Fruit fly (Drosophila melanogaster): Measurements from ENCODE around the gene Cht6.
A peak's percentile ranks its signal among the peaks of the same experiment; 100 is the strongest.

Gene Cht6

DNA sequence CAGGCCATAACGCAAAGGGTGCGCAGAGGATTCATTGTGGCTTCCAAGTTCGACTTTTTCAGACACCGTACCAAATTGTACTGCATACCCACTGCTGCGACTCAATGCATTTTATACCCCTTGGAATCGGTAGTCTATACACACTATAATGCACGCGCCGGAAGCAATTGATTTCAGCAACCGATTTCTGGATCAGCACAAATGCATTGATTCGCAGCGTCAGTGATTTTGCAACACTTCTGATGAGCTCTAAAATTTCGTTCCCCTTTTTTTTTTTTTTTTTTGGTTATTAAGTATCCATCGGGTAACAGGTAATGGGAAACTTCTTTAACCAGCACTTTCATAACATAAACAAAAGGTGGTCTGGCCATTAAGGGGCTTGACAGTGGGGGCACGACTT lies 35.9 kb downstream of the Cht6 start, which contains the start of gene Yp2:
Gene Yp2, minus strand, starts transcription at position 88 of the 400 bp plus-strand sequence.
- TF ChIP-seq fd85E (GFP tag; optimal IDR thresholded peaks at IDR 0.05) (no peak), CG34406 (GFP tag; optimal IDR thresholded peaks at IDR 0.05) (no peak), eg (GFP tag; IDR thresholded peaks at IDR 0.05) (no peak), CG11762 (GFP tag; optimal IDR thresholded peaks at IDR 0.05; ENCODE audit: insufficient read depth) (no peak), Eip78C (GFP tag) (no peak), CG6808 (GFP tag; optimal IDR thresholded peaks at IDR 0.05) (no peak), Gug (GFP tag; IDR thresholded peaks at IDR 0.05) (no peak), CG10631 (GFP tag; optimal IDR thresholded peaks at IDR 0.05) (no peak), CG11902 (GFP tag; optimal IDR thresholded peaks at IDR 0.05) (no peak), CG8632 (GFP tag; optimal IDR thresholded peaks at IDR 0.05) (no peak)

DNA sequence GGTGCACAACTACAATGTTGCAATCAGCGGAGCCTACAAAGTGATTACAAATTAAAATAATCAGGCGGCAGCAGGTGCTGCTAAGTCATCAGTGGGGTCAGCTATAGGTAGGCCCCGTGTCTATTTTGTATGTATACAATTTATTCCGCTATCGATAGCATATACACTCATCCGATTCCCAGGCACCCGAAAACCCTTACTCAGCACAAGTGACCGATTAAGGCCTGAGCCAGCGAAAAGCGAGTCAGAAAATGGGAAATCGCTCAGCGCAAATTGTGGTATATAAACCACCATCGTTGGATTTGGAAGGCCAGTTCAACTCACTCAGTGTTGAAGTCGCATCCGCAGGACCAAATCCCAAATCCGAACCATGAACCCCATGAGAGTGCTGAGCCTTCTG lies 36.9 kb downstream of the Cht6 start, which contains the start of gene Yp1:
Gene Yp1, plus strand, starts transcription at position 265 of the 400 bp plus-strand sequence.
- TF ChIP-seq Gug (GFP tag; IDR thresholded peaks at IDR 0.05) (no peak), Sox14 (GFP tag; optimal IDR thresholded peaks at IDR 0.05) (no peak), CG6808 (GFP tag; optimal IDR thresholded peaks at IDR 0.05) (no peak), vri (GFP tag; optimal IDR thresholded peaks at IDR 0.05) (no peak), Hr38 (GFP tag; optimal IDR thresholded peaks at IDR 0.05) (no peak), achi (GFP tag; optimal IDR thresholded peaks at IDR 0.05) (no peak), CG8119 (GFP tag; IDR thresholded peaks at IDR 0.05) (no peak), fd59A (GFP tag; optimal IDR thresholded peaks at IDR 0.05) (no peak)

DNA sequence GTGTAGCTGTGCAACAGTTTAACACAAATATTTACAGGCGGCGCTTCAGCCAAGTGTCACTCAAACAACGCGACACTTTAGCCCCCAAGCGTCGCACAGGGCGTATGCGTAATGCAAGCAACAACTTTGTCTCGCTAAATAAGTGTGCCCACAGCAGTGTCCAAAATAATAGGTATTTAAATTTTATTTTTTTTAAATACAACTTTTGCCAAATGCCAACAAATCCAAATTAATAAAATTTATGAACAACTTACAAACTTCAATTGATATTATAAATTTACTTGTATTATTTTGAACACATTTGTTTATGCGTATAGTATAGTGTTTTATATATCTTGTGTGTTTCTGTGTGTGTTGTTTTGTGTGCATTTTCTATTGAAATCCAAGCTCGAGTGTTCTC lies 41.3 kb downstream of the Cht6 start:
- TF ChIP-seq Ets21C (GFP tag; optimal IDR thresholded peaks at IDR 0.05): no peak
- TF ChIP-seq eg (GFP tag; IDR thresholded peaks at IDR 0.05): peak; percentile 67
- no peak for TF ChIP-seq Hr39 (GFP tag; optimal IDR thresholded peaks at IDR 0.05)
- TF ChIP-seq CG8119 (GFP tag; IDR thresholded peaks at IDR 0.05): 0 out of 3 replicates have a peak, but pooled peaks have one; percentile 29
- TF ChIP-seq CG6163 (GFP tag; IDR thresholded peaks at IDR 0.05): peak; percentile 21; the same call in 1 of the 3 replicates
- TF ChIP-seq Eip78C (GFP tag): peak; percentile 25
- TF ChIP-seq cyc (GFP tag; optimal IDR thresholded peaks at IDR 0.05): no peak
- peak; percentile 46; the same call in 1 of the 2 replicates for TF ChIP-seq CG15336 (GFP tag; IDR thresholded peaks at IDR 0.05)

dm6 chrX:10061327-10061726 lies 44.7 kb downstream of the Cht6 start, which contains the start of gene Gr9a:
Gr9a (plus strand) TSS chrX:10061627.
- no peak for TF ChIP-seq vri (GFP tag; optimal IDR thresholded peaks at IDR 0.05)
- TF ChIP-seq svp (GFP tag): no peak
- TF ChIP-seq Blimp-1 (GFP tag; optimal IDR thresholded peaks at IDR 0.05): no peak
- TF ChIP-seq CG7368 (GFP tag; optimal IDR thresholded peaks at IDR 0.05): no peak
- TF ChIP-seq CG8319 (GFP tag; optimal IDR thresholded peaks at IDR 0.05): no peak
- TF ChIP-seq OdsH (GFP tag; optimal IDR thresholded peaks at IDR 0.05): no peak
- TF ChIP-seq cyc (GFP tag; optimal IDR thresholded peaks at IDR 0.05): no peak
- no peak for TF ChIP-seq Hr39 (GFP tag; optimal IDR thresholded peaks at IDR 0.05)
- TF ChIP-seq CG6792 (GFP tag; optimal IDR thresholded peaks at IDR 0.05): no peak
- TF ChIP-seq Lpt (GFP tag; optimal IDR thresholded peaks at IDR 0.05): no peak
- no peak for TF ChIP-seq CG9139 (GFP tag; optimal IDR thresholded peaks at IDR 0.05)
- no peak for TF ChIP-seq Eip75B (GFP tag; optimal IDR thresholded peaks at IDR 0.05)
- no peak for TF ChIP-seq Sox102F (GFP tag; optimal IDR thresholded peaks at IDR 0.05)
- no peak for TF ChIP-seq Sox15 (GFP tag; optimal IDR thresholded peaks at IDR 0.05)
- no peak for TF ChIP-seq spab (GFP tag; optimal IDR thresholded peaks at IDR 0.05)
- TF ChIP-seq dsx (GFP tag; optimal IDR thresholded peaks at IDR 0.05; ENCODE audit: poor library complexity, severe bottlenecking): no peak

DNA sequence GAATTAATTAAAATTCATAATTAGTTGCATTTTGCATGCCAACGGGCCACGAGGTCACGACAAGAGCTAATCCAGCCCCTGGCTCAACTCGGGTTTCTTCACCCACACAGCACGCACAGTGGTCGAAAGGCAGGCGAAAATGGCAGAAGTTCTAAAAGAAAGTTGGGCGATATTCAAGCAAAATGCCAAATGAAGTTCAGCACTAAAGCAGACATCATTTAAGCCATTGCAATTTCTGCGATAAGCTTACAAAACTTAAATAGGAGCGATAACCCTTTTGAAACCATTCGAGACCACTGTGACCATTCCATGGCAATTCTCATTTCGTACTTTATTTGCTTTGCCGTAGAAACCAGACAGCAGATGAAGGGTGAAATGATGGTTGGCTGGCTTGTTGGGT lies 50.9 kb downstream of the Cht6 start:
- peak; percentile 30 to 35 for TF ChIP-seq salr (GFP tag; optimal IDR thresholded peaks at IDR 0.05)
- peak; percentile 30 for TF ChIP-seq CG11762 (GFP tag; optimal IDR thresholded peaks at IDR 0.05; ENCODE audit: insufficient read depth)
- TF ChIP-seq lz (GFP tag; optimal IDR thresholded peaks at IDR 0.05): peak; percentile 56
- peak; percentile 61 for TF ChIP-seq Smox (GFP tag; optimal IDR thresholded peaks at IDR 0.05)
- TF ChIP-seq Hr4 (GFP tag; optimal IDR thresholded peaks at IDR 0.05): peak; percentile 42
- peak; percentile 60 for TF ChIP-seq Ets96B (tag; optimal IDR thresholded peaks at IDR 0.05)
- no peak for TF ChIP-seq fkh (GFP tag; optimal IDR thresholded peaks at IDR 0.05)
- peak; percentile 37 for TF ChIP-seq fd59A (GFP tag; optimal IDR thresholded peaks at IDR 0.05)
- TF ChIP-seq Sox14 (GFP tag; optimal IDR thresholded peaks at IDR 0.05): peak; percentile 64
- TF ChIP-seq Lpt (GFP tag; optimal IDR thresholded peaks at IDR 0.05): peak; percentile 8
- TF ChIP-seq Gug (GFP tag; IDR thresholded peaks at IDR 0.05): peak; percentile 42
- TF ChIP-seq Sox102F (GFP tag; optimal IDR thresholded peaks at IDR 0.05): peak; percentile 58
- TF ChIP-seq CG8632 (GFP tag; optimal IDR thresholded peaks at IDR 0.05): peak; percentile 55
- no peak for TF ChIP-seq Blimp-1 (GFP tag; optimal IDR thresholded peaks at IDR 0.05)
- TF ChIP-seq CG10631 (GFP tag; optimal IDR thresholded peaks at IDR 0.05): peak; percentile 53
- TF ChIP-seq CG3919 (GFP tag; optimal IDR thresholded peaks at IDR 0.05): peak; percentile 64
- TF ChIP-seq Eip78C (GFP tag): peak; percentile 80
- TF ChIP-seq CG8119 (GFP tag; IDR thresholded peaks at IDR 0.05): peak; percentile 46; the same call in 2 of the 3 replicates
- peak; percentile 24 for TF ChIP-seq Sox15 (GFP tag; optimal IDR thresholded peaks at IDR 0.05)
- TF ChIP-seq Hr38 (GFP tag; optimal IDR thresholded peaks at IDR 0.05): no peak
- TF ChIP-seq vri (GFP tag; optimal IDR thresholded peaks at IDR 0.05): peak; percentile 41
- peak; percentile 7 to 37 for TF ChIP-seq ss (GFP tag; optimal IDR thresholded peaks at IDR 0.05)
- TF ChIP-seq CG8319 (GFP tag; optimal IDR thresholded peaks at IDR 0.05): peak; percentile 22
